Fruit fly (Drosophila melanogaster) whole organism, prepupa: ENCODE measurements around the gene ghi.

Experiments
- Blimp-1 ChIP-seq: fragments of 200-800 bp; sonication (Bioruptor generic); optimal IDR thresholded peaks from 3 replicates; lab custom pipeline; 2017; ENCODE audit warnings: missing biosample characterization, missing genetic modification characterization, mild to moderate bottlenecking, moderate library complexity, missing genetic modification reagents
- CG6276 ChIP-seq: fragments of 200-800 bp; sonication (Bioruptor generic); optimal IDR thresholded peaks from 2 replicates; lab custom pipeline; 2017; ENCODE audit warnings: missing biosample characterization, mild to moderate bottlenecking, missing genetic modification characterization
- CG6854 ChIP-seq: fragments of 200-800 bp; sonication (Bioruptor generic); optimal IDR thresholded peaks from 2 replicates; lab custom pipeline; 2017; ENCODE audit warnings: missing biosample characterization, mild to moderate bottlenecking, missing genetic modification characterization
- CG8632 ChIP-seq: fragments of 200-800 bp; sonication (Bioruptor generic); optimal IDR thresholded peaks from 3 replicates; lab custom pipeline; 2016; ENCODE audit warnings: missing biosample characterization, missing genetic modification characterization
- fkh ChIP-seq: fragments of 200-800 bp; sonication (Bioruptor generic); optimal IDR thresholded peaks from 3 replicates; lab custom pipeline; 2017; ENCODE audit warnings: missing biosample characterization, mild to moderate bottlenecking, missing genetic modification characterization, moderate library complexity
- ss ChIP-seq, 2 experiments: fragments of 200-800 bp; sonication (Bioruptor generic); optimal IDR thresholded peaks; 2 replicates in 1 of 2; 3 replicates in 1 of 2; lab custom pipeline; 2017 to 2018; ENCODE audit warnings: mild to moderate bottlenecking in 2 of 2, missing biosample characterization in 2 of 2, missing genetic modification characterization in 2 of 2, moderate library complexity in 1 of 2

DNA sequence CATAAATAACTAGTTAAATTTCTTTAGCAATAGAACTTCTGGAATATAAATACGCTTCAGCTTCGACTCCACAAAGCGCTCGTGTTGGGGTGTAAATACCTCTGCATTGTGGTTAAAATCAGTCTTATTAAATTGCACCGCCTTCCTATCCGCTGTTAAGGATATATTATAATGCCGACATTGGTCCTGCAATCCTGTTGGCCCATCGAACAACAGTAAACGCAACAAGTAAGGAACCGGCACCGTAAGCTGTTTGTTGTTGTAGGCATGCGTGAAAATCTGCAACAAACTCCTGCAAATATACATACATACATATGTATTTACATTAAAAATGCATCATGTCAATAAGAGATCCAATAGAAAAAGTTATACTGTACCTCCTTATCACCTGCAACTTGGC lies 4.7 kb downstream of the ghi start:
- no peak for TF ChIP-seq CG6276 (GFP tag; lab: Kevin White, UChicago)
- TF ChIP-seq ss (GFP tag; optimal IDR thresholded peaks at IDR 0.05; lab: Kevin White, UChicago) = no peak
- TF ChIP-seq CG8632 (GFP tag; lab: Kevin White, UChicago) = no peak
- no peak for TF ChIP-seq fkh (GFP tag; lab: Kevin White, UChicago)
- TF ChIP-seq CG6854 (GFP tag; lab: Kevin White, UChicago) = no peak
- TF ChIP-seq Blimp-1 (GFP tag; lab: Kevin White, UChicago) = no peak
